Fruit fly (Drosophila melanogaster) whole organism, embryonic: ENCODE results near the gene Tom70.

Experiments used
- Aef1 ChIP-seq: fragments of 200-800 bp; sonication (Bioruptor generic); IDR thresholded peaks from 3 replicates; pipeline ENCODE4 v1.3.6; 2022; ENCODE audit warnings: missing biosample characterization, missing genetic modification characterization
- Bteb2 ChIP-seq: fragments of 200-800 bp; sonication (Bioruptor generic); optimal IDR thresholded peaks from 2 replicates; lab custom pipeline; 2016; ENCODE audit warnings: missing biosample characterization, missing genetic modification characterization
- CG11085 ChIP-seq: fragments of 200-800 bp; sonication (Bioruptor generic); IDR thresholded peaks from 2 replicates; pipeline ENCODE4 v1.3.6; 2022; ENCODE audit warnings: missing biosample characterization, missing genetic modification characterization
- CG15269 ChIP-seq: fragments of 200-800 bp; sonication (Bioruptor generic); optimal IDR thresholded peaks from 2 replicates; lab custom pipeline; 2018; ENCODE audit warnings: missing biosample characterization, mild to moderate bottlenecking, missing genetic modification characterization, moderate library complexity
- CG15601 ChIP-seq: fragments of 200-800 bp; sonication (Bioruptor generic); optimal IDR thresholded peaks from 3 replicates; lab custom pipeline; 2019; ENCODE audit warnings: missing biosample characterization, mild to moderate bottlenecking, missing genetic modification characterization, moderate library complexity
- CG17328 ChIP-seq: fragments of 200-800 bp; sonication (Bioruptor generic); IDR thresholded peaks from 2 replicates; pipeline ENCODE4 v1.3.6; 2022; ENCODE audit warnings: missing biosample characterization, missing genetic modification characterization
- CG18599 ChIP-seq: fragments of 200-800 bp; sonication (Bioruptor generic); optimal IDR thresholded peaks from 3 replicates; lab custom pipeline; 2017; ENCODE audit warnings: missing biosample characterization, missing genetic modification characterization, mild to moderate bottlenecking, moderate library complexity, missing genetic modification reagents
- CG2875 ChIP-seq: fragments of 200-800 bp; sonication (Bioruptor generic); optimal IDR thresholded peaks from 2 replicates; lab custom pipeline; 2017; ENCODE audit warnings: missing biosample characterization, mild to moderate bottlenecking, missing genetic modification characterization, missing genetic modification reagents
- CG31365 ChIP-seq: fragments of 200-800 bp; sonication (Bioruptor generic); optimal IDR thresholded peaks from 2 replicates; lab custom pipeline; 2018; ENCODE audit warnings: missing biosample characterization, mild to moderate bottlenecking, missing genetic modification characterization
- CG34376 ChIP-seq: fragments of 200-800 bp; sonication (Bioruptor generic); optimal IDR thresholded peaks from 2 replicates; lab custom pipeline; 2018; ENCODE audit warnings: missing biosample characterization, mild to moderate bottlenecking, missing genetic modification characterization
- CG3838 ChIP-seq: fragments of 200-800 bp; sonication (Bioruptor generic); optimal IDR thresholded peaks from 3 replicates; lab custom pipeline; 2016; ENCODE audit warnings: missing biosample characterization, missing genetic modification characterization
- CG4707 ChIP-seq: fragments of 200-800 bp; sonication (Bioruptor generic); optimal IDR thresholded peaks from 2 replicates; lab custom pipeline; 2018; ENCODE audit warnings: missing biosample characterization, mild to moderate bottlenecking, missing genetic modification characterization, moderate library complexity
- CG5245 ChIP-seq: fragments of 200-800 bp; sonication (Bioruptor generic); optimal IDR thresholded peaks from 3 replicates; lab custom pipeline; 2016; ENCODE audit warnings: missing biosample characterization, missing genetic modification characterization
- CG6683 ChIP-seq: fragments of 200-800 bp; sonication (Bioruptor generic); optimal IDR thresholded peaks from 2 replicates; lab custom pipeline; 2017; ENCODE audit warnings: missing biosample characterization, mild to moderate bottlenecking, missing genetic modification characterization, missing genetic modification reagents
- CG7786 ChIP-seq: fragments of 200-800 bp; sonication (Bioruptor generic); optimal IDR thresholded peaks from 2 replicates; lab custom pipeline; 2016; ENCODE audit warnings: missing biosample characterization, missing genetic modification characterization
- CG8290 ChIP-seq, 3 experiments: fragments of 200-800 bp; sonication (Bioruptor generic); optimal IDR thresholded peaks; 2 replicates each; lab custom pipeline; 2016 to 2019; ENCODE audit warnings: missing biosample characterization in 3 of 3, missing genetic modification characterization in 3 of 3, mild to moderate bottlenecking in 2 of 3, moderate library complexity in 1 of 3
- CG8359 ChIP-seq: fragments of 200-800 bp; sonication (Bioruptor generic); optimal IDR thresholded peaks from 2 replicates; lab custom pipeline; 2017; ENCODE audit warnings: missing biosample characterization, mild to moderate bottlenecking, missing genetic modification characterization, borderline replicate concordance
- CG8944 ChIP-seq: fragments of 200-800 bp; sonication (Bioruptor generic); optimal IDR thresholded peaks from 3 replicates; lab custom pipeline; 2016; ENCODE audit warnings: missing biosample characterization, missing genetic modification characterization
- CHES-1-like ChIP-seq: fragments of 200-800 bp; sonication (Bioruptor generic); optimal IDR thresholded peaks from 2 replicates; lab custom pipeline; 2016; ENCODE audit warnings: missing biosample characterization, missing genetic modification characterization
- Deaf1 ChIP-seq: fragments of 200-800 bp; optimal IDR thresholded peaks from 3 replicates; lab custom pipeline; 2019; ENCODE audit warnings: missing biosample characterization, mild to moderate bottlenecking, missing genetic modification characterization, moderate library complexity
- HLH3B ChIP-seq: fragments of 200-800 bp; sonication (Bioruptor generic); IDR thresholded peaks from 2 replicates; pipeline ENCODE4 v1.3.6; 2022; ENCODE audit warnings: missing biosample characterization, missing genetic modification characterization
- Hr78 ChIP-seq, 2 experiments: fragments of 200-800 bp in 1 of 2; fragments of >200 bp in 1 of 2; sonication (Bioruptor generic) in 1 of 2; optimal IDR thresholded peaks; 2 replicates each; lab custom pipeline; 2017 to 2019; ENCODE audit warnings: missing biosample characterization in 2 of 2, missing genetic modification characterization in 2 of 2, mild to moderate bottlenecking in 1 of 2, moderate library complexity in 1 of 2
- Med ChIP-seq: fragments of 200-800 bp; sonication (Bioruptor generic); peaks from one replicate; lab custom pipeline; 2016; ENCODE audit warnings: missing biosample characterization, missing genetic modification characterization, mild to moderate bottlenecking, inconsistent platforms, moderate library complexity
- Mes4 ChIP-seq: fragments of 200-800 bp; sonication (Bioruptor generic); optimal IDR thresholded peaks from 2 replicates; lab custom pipeline; 2016; ENCODE audit warnings: missing biosample characterization, missing genetic modification characterization
- NC2β ChIP-seq: fragments of 200-800 bp; sonication (Bioruptor generic); optimal IDR thresholded peaks from 2 replicates; lab custom pipeline; 2016; ENCODE audit warnings: missing biosample characterization, missing genetic modification characterization
- Opbp ChIP-seq: fragments of 200-800 bp; sonication (Bioruptor generic); IDR thresholded peaks from 3 replicates; pipeline ENCODE4 v1.3.6; 2022; ENCODE audit warnings: missing biosample characterization, missing genetic modification characterization; ENCODE audit not compliant: partially characterized antibody
- Usf ChIP-seq: fragments of 200-800 bp; sonication (Bioruptor generic); optimal IDR thresholded peaks from 2 replicates; lab custom pipeline; 2017; ENCODE audit warnings: missing genotype, missing biosample characterization, missing genetic modification characterization
- ab ChIP-seq: fragments of 200-800 bp; sonication (Bioruptor generic); optimal IDR thresholded peaks from 2 replicates; lab custom pipeline; 2016; ENCODE audit warnings: missing biosample characterization, missing genetic modification characterization
- amos ChIP-seq: fragments of 200-800 bp; sonication (Bioruptor generic); IDR thresholded peaks from 2 replicates; pipeline ENCODE4 v1.3.6; 2022; ENCODE audit warnings: missing biosample characterization, missing genetic modification characterization; ENCODE audit not compliant: partially characterized antibody
- cad ChIP-seq: fragments of >200 bp; optimal IDR thresholded peaks from 2 replicates; lab custom pipeline; 2017; ENCODE audit warnings: missing biosample characterization, missing genetic modification characterization
- caup ChIP-seq: fragments of 200-800 bp; sonication (Bioruptor generic); optimal IDR thresholded peaks from 3 replicates; lab custom pipeline; 2017; ENCODE audit warnings: missing biosample characterization, mild to moderate bottlenecking, missing genetic modification characterization, moderate library complexity; ENCODE audit not compliant: severe bottlenecking
- cg ChIP-seq: fragments of 200-800 bp; sonication (Bioruptor generic); optimal IDR thresholded peaks from 3 replicates; lab custom pipeline; 2019; ENCODE audit warnings: missing biosample characterization, mild to moderate bottlenecking, missing genetic modification characterization, moderate library complexity
- ci ChIP-seq: fragments of 200-800 bp; sonication (Bioruptor generic); IDR thresholded peaks from 3 replicates; pipeline ENCODE4 v1.3.6; 2022; ENCODE audit warnings: missing biosample characterization, missing genetic modification characterization
- dmrt11E ChIP-seq: fragments of 200-800 bp; sonication (Bioruptor generic); optimal IDR thresholded peaks from 3 replicates; lab custom pipeline; 2018; ENCODE audit warnings: missing biosample characterization, mild to moderate bottlenecking, missing genetic modification characterization, moderate library complexity
- emc ChIP-seq: fragments of 200-800 bp; sonication (Bioruptor generic); optimal IDR thresholded peaks from 2 replicates; lab custom pipeline; 2016; ENCODE audit warnings: missing biosample characterization, missing genetic modification characterization
- ftz-f1 ChIP-seq: fragments of 200-800 bp; sonication (Bioruptor generic); optimal IDR thresholded peaks from 2 replicates; lab custom pipeline; 2016; ENCODE audit warnings: missing biosample characterization, missing genetic modification characterization
- gfzf ChIP-seq: fragments of 200-800 bp; sonication (Bioruptor generic); optimal IDR thresholded peaks from 2 replicates; lab custom pipeline; 2016; ENCODE audit warnings: missing biosample characterization, mild to moderate bottlenecking, missing genetic modification characterization, moderate library complexity
- gro ChIP-seq: fragments of 200-800 bp; sonication (Bioruptor generic); optimal IDR thresholded peaks from 2 replicates; lab custom pipeline; 2016; ENCODE audit warnings: missing biosample characterization, missing genetic modification characterization
- insv ChIP-seq, 2 experiments: fragments of 200-800 bp; sonication (Bioruptor generic); optimal IDR thresholded peaks; 3 replicates each; lab custom pipeline; 2016 to 2018; ENCODE audit warnings: missing biosample characterization in 2 of 2, missing genetic modification characterization in 2 of 2
- repo ChIP-seq: fragments of 200-800 bp; sonication (Bioruptor generic); optimal IDR thresholded peaks from 2 replicates; lab custom pipeline; 2016; ENCODE audit warnings: missing biosample characterization, missing genetic modification characterization
- run ChIP-seq: fragments of 200-800 bp; sonication (Bioruptor generic); optimal IDR thresholded peaks from 3 replicates; lab custom pipeline; 2018; ENCODE audit warnings: missing biosample characterization, mild to moderate bottlenecking, missing genetic modification characterization
- tgo ChIP-seq: fragments of 200-800 bp; sonication (Bioruptor generic); IDR thresholded peaks from 3 replicates; pipeline ENCODE4 v1.3.6; 2022; ENCODE audit warnings: missing biosample characterization, missing genetic modification characterization
- ttk ChIP-seq: fragments of 200-800 bp; sonication (Bioruptor generic); IDR thresholded peaks from 2 replicates; pipeline ENCODE4 v2.1.2; 2022; ENCODE audit warnings: missing biosample characterization, missing genetic modification characterization
- tx ChIP-seq: fragments of 200-800 bp; sonication (Bioruptor generic); optimal IDR thresholded peaks from 2 replicates; lab custom pipeline; 2016; ENCODE audit warnings: missing biosample characterization, missing genetic modification characterization
- zf30C ChIP-seq: fragments of 200-800 bp; sonication (Bioruptor generic); optimal IDR thresholded peaks from 3 replicates; lab custom pipeline; 2018; ENCODE audit warnings: missing biosample characterization, mild to moderate bottlenecking, missing genetic modification characterization
- zfh1 ChIP-seq: fragments of 200-800 bp; sonication (Bioruptor generic); IDR thresholded peaks from 3 replicates; pipeline ENCODE4 v1.3.6; 2022; ENCODE audit warnings: missing biosample characterization, missing genetic modification characterization
- zfh2 ChIP-seq: fragments of 200-800 bp; sonication (Bioruptor generic); optimal IDR thresholded peaks from 2 replicates; lab custom pipeline; 2016; ENCODE audit warnings: missing biosample characterization, missing genetic modification characterization

Tom70 gene

DNA sequence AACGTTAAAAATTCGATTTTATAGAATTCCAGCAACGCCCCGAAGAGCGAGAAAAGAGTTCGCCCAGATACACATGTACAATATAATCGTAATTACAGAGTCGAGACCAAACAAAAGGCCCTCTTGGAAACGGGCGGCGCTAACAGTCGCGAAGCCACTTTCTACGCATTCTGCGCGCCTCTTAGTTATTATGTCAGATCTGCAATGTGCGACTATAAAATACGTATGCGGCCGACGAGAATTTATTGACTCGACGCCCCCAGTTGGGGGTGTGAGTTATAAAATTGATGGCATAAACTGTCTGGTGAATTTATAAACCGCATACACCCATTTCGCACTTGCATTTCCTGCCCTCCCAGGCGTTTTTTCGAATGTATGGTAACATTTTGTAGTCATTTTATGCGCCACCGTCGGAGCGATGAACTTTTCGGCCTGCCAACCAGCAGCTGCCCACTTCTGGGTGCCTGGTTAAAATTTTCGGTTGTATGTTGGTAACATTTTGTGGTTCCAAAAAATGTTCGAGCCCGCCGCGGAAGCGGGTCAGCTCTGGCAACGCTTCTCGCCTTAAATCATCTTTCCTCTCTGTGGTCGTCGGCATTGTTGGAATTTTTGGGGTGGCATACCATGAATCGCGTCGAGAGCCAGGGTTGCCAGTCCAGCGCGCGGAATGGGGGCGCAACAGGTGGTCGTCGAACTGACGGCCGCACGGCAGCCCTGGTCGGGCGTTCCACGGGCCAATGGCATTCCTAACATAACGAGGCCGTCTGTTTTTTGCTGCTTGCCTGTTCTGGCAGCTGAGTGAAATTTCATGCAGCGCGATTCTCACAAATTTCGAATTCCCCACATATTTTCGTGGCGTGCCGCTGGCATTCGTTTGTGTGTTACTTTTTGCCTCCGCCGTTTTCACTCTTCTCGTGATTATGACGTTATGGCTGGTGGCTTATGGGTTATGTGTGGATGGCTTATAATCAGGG, 26.3 kb downstream of the Tom70 start (continued):
- TF ChIP-seq HLH3B: no peak
- TF ChIP-seq gfzf (GFP tag; lab: Kevin White, UChicago): peak; percentile 15
- TF ChIP-seq ttk (GFP tag; lab: Robert Waterston, UW): no peak
- TF ChIP-seq CG15269 (tag; lab: Kevin White, UChicago): peak; percentile 62
- TF ChIP-seq ftz-f1 (GFP tag; lab: Kevin White, UChicago): peak; percentile 99
- TF ChIP-seq insv (GFP tag; optimal IDR thresholded peaks at IDR 0.05; lab: Kevin White, UChicago): peak in 1 of 2 experiments; percentile 60
- TF ChIP-seq CG7786 (GFP tag; lab: Kevin White, UChicago): peak; percentile 75
- TF ChIP-seq NC2β (GFP tag; lab: Kevin White, UChicago): peak; percentile 70
- TF ChIP-seq Opbp: no peak
- peak; percentile 0 for TF ChIP-seq Bteb2 (GFP tag; lab: Kevin White, UChicago)
- peak; percentile 81 for TF ChIP-seq caup
- TF ChIP-seq CG8359: peak; percentile 35
- peak; percentile 49 for TF ChIP-seq CG31365
- TF ChIP-seq CG4707 (GFP tag; lab: Kevin White, UChicago): no peak
- no peak for TF ChIP-seq CG8290 (GFP tag; optimal IDR thresholded peaks at IDR 0.05; lab: Kevin White, UChicago)
- peak; percentile 15 to 96 for TF ChIP-seq CG8290 (tag; optimal IDR thresholded peaks at IDR 0.05; lab: Kevin White, UChicago)
- peak; percentile 98 for TF ChIP-seq Med (GFP tag; lab: Kevin White, UChicago)
- no peak for TF ChIP-seq CG11085 (GFP tag; lab: Robert Waterston, UW)
- TF ChIP-seq ci (GFP tag; lab: Robert Waterston, UW): no peak
- peak; percentile 71 for TF ChIP-seq tx (GFP tag; lab: Kevin White, UChicago)
- TF ChIP-seq zf30C: no peak
- peak; percentile 30 for TF ChIP-seq Usf (GFP tag; lab: Kevin White, UChicago)
- TF ChIP-seq CG34376 (GFP tag; lab: Kevin White, UChicago): peak; percentile 82
- peak; percentile 34 for TF ChIP-seq ab
- TF ChIP-seq CG2875 (GFP tag; lab: Kevin White, UChicago): peak; percentile 28
- peak; percentile 72 for TF ChIP-seq CG15601
- TF ChIP-seq CG18599 (GFP tag; lab: Kevin White, UChicago): peak; percentile 94
- peak; percentile 46 for TF ChIP-seq CG3838 (GFP tag; lab: Kevin White, UChicago)
- peak; percentile 91 for TF ChIP-seq CHES-1-like (GFP tag; lab: Kevin White, UChicago)
- TF ChIP-seq cg (GFP tag; lab: Kevin White, UChicago): peak; percentile 37
- no peak for TF ChIP-seq tgo
- peak; percentile 77 for TF ChIP-seq zfh2 (GFP tag; lab: Kevin White, UChicago)
- no peak for TF ChIP-seq amos
- TF ChIP-seq CG5245: peak; percentile 84
- TF ChIP-seq dmrt11E: no peak
- peak; percentile 74 for TF ChIP-seq Deaf1 (tag; lab: Kevin White, UChicago)
- peak; percentile 54 for TF ChIP-seq Mes4
- TF ChIP-seq zfh1 (GFP tag; lab: Robert Waterston, UW): no peak
- peak; percentile 97 for TF ChIP-seq run (tag; lab: Kevin White, UChicago)
- peak; percentile 67 for TF ChIP-seq gro (GFP tag; lab: Kevin White, UChicago)
- no peak for TF ChIP-seq CG17328
- TF ChIP-seq emc (GFP tag; lab: Kevin White, UChicago): peak; percentile 30
- peak in 1 of 2 experiments; percentile 93 for TF ChIP-seq Hr78 (GFP tag; optimal IDR thresholded peaks at IDR 0.05; lab: Kevin White, UChicago)
- peak; percentile 57 for TF ChIP-seq CG8944 (GFP tag; lab: Kevin White, UChicago)
- peak; percentile 45 for TF ChIP-seq CG6683 (GFP tag; lab: Kevin White, UChicago)
- peak; percentile 77 for TF ChIP-seq repo
- no peak for TF ChIP-seq Aef1
- TF ChIP-seq cad (GFP tag; lab: Kevin White, UChicago): peak; percentile 77
